Fruit fly (Drosophila melanogaster): ENCODE measurements around the gene E23.

dm6 chr2L:3376684-3377086 is 22.1 kb upstream of the E23 start, which contains the start of the genes CG9662 and Ptpa:
- TF ChIP-seq CG8478 (optimal IDR thresholded peaks at IDR 0.05) (no peak), CTCF (optimal IDR thresholded peaks at IDR 0.05) (no peak)
